Worm (Caenorhabditis elegans): ENCODE results near the gene nlp-58.

Gene nlp-58

DNA sequence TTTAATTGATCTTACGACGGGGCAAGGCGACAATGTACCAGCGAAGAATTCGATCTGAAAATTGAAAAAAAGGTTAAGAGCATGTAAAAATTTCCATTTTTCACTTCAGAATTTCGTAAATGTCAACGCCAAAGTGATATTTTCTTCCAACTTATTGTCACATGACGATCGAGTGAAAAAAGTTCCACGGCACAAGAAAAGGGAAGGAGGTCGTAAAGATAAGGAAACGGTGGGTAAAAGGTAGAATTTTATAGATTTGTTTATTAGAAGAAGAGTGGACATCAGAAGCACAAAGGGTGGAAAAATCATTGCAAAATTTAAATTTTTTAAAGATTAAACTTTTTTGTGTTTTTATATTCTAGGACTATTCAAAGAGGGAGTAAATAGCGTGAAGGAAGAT is 20.8 kb downstream of the nlp-58 start:
- TF ChIP-seq madf-8 (GFP tag; conservative IDR thresholded peaks at IDR 0.05) (no peak), let-607 (tag; optimal IDR thresholded peaks at IDR 0.05) (peak; percentile 43 to 49), nhr-80 (tag; optimal IDR thresholded peaks at IDR 0.05) (peak; percentile 60), xnd-1 (tag; optimal IDR thresholded peaks at IDR 0.05) (no peak), Y53G8AR.9 (GFP tag; conservative IDR thresholded peaks at IDR 0.05) (0 out of 2 replicates have a peak, but pooled peaks have one; percentile 44)

DNA sequence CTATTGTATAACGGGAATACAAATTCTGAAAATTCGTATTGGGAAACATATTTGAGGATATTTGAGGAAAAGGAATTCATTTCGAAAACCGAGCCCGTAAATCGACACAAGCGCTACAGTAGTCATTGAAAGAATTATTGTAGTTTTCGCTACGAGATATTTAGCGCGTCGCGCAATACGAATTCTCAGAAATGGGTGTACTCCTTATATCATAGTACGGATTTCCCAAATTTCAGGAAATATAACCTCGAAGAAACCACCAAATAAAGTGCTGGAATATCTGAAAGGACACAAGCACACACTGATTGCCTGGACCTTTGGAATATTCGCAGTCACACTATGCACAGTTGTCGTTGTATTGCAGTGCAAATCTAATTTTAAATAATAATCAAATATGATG is 21.4 kb downstream of the nlp-58 start:
- TF ChIP-seq let-526 (GFP tag; IDR thresholded peaks at IDR 0.05) = no peak
- peak; percentile 56 for TF ChIP-seq lsl-1 (GFP tag; optimal IDR thresholded peaks at IDR 0.05)
- no peak for TF ChIP-seq pbrm-1 (GFP tag; IDR thresholded peaks at IDR 0.05)
- no peak for TF ChIP-seq bed-2 (GFP tag; IDR thresholded peaks at IDR 0.05)
- TF ChIP-seq B0019.2 (GFP tag; conservative IDR thresholded peaks at IDR 0.05) = no peak
- TF ChIP-seq ceh-100 (GFP tag; IDR thresholded peaks at IDR 0.05) = no peak
- no peak for TF ChIP-seq K12H6.12 (tag; optimal IDR thresholded peaks at IDR 0.05)
- TF ChIP-seq F57A8.1 (GFP tag; optimal IDR thresholded peaks at IDR 0.05) = no peak
- 0 out of 2 replicates have a peak, but pooled peaks have one; percentile 53 for TF ChIP-seq nfyb-1 (GFP tag; IDR thresholded peaks at IDR 0.05)
- TF ChIP-seq F49E8.2 (tag; optimal IDR thresholded peaks at IDR 0.05; ENCODE audit: insufficient read depth) = no peak
- TF ChIP-seq hrde-1 (tag; optimal IDR thresholded peaks at IDR 0.05; ENCODE audit: borderline replicate concordance) = peak; percentile 35
- no peak for TF ChIP-seq tbx-9 (tag; optimal IDR thresholded peaks at IDR 0.05; ENCODE audit: borderline replicate concordance)

DNA sequence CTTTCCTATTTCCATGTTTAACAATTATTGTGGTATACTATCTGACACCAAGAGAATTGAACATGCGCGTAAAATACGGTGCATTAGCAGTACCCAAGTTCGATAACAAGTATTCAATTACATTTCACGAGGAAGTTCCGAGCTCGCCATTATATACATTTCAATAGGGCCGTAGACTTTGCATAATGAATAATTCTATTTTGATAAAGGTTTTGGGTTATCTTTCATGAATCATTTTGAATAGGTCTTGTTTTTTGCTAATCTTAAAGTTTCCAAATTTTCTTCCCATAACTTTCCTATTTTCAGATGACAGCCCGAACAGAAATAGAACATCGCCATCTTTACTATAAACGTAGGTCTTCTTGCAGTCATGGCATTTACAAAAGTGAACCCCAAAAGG is 22.5 kb downstream of the nlp-58 start, which contains the start of gene C50H2.13:
Gene C50H2.13 (plus strand): TSS at position 301 of the 400 bp plus-strand sequence.
- TF ChIP-seq egl-18 (GFP tag; IDR thresholded peaks at IDR 0.05) (no peak), nhr-120 (GFP tag; IDR thresholded peaks at IDR 0.05) (no peak), nhr-80 (tag; optimal IDR thresholded peaks at IDR 0.05) (no peak), F55B11.4 (tag; optimal IDR thresholded peaks at IDR 0.05; ENCODE audit: borderline replicate concordance, insufficient read depth) (no peak), ccch-3 (GFP tag; optimal IDR thresholded peaks at IDR 0.05) (no peak), lin-35 (GFP tag; optimal IDR thresholded peaks at IDR 0.05) (no peak), tbx-9 (tag; optimal IDR thresholded peaks at IDR 0.05; ENCODE audit: borderline replicate concordance) (no peak), nfyb-1 (GFP tag; IDR thresholded peaks at IDR 0.05) (no peak), lin-54 (GFP tag; optimal IDR thresholded peaks at IDR 0.05) (no peak), nhr-179 (tag; optimal IDR thresholded peaks at IDR 0.05) (no peak), ekl-4 (GFP tag; IDR thresholded peaks at IDR 0.05) (no peak), ztf-25 (GFP tag; IDR thresholded peaks at IDR 0.05) (no peak), dpl-1 (GFP tag; optimal IDR thresholded peaks at IDR 0.05) (no peak), snpc-4 (GFP tag; optimal IDR thresholded peaks at IDR 0.05) (no peak), snpc-4 (tag; optimal IDR thresholded peaks at IDR 0.05) (no peak), attf-3 (GFP tag; conservative IDR thresholded peaks at IDR 0.05) (no peak), hlh-12 (tag; optimal IDR thresholded peaks at IDR 0.05) (no peak)

DNA sequence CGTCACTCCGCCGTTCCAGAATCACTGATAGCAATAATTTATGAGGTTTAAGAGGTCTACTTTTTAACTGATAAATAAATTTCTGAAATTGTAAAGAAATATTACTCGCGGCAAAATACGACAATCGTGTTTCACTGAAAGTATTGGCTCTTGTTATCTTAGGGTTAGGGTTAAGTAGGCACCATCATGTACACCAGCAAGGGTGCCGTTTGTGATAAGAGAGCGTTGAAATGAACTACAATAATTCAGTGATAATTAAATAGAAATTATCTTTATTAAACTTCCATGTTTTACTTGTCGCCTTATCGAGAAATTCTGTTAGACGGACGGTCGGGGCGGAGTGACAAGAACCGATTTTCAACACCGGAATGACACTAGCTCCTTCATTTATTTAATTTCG is 23.1 kb downstream of the nlp-58 start:
- no peak for TF ChIP-seq ceh-58 (GFP tag; IDR thresholded peaks at IDR 0.05)
- no peak for TF ChIP-seq Y53G8AR.9 (GFP tag; conservative IDR thresholded peaks at IDR 0.05)
- no peak for TF ChIP-seq nfyb-1 (GFP tag; IDR thresholded peaks at IDR 0.05)
- no peak for TF ChIP-seq B0035.1 (tag; optimal IDR thresholded peaks at IDR 0.05)
- TF ChIP-seq let-607 (tag; optimal IDR thresholded peaks at IDR 0.05) = peak in 1 of 2 experiments; percentile 6
- TF ChIP-seq bed-2 (GFP tag; IDR thresholded peaks at IDR 0.05) = no peak
- no peak for TF ChIP-seq lsy-27 (tag; optimal IDR thresholded peaks at IDR 0.05; ENCODE audit: borderline replicate concordance, insufficient read depth)
- no peak for TF ChIP-seq him-1 (tag; optimal IDR thresholded peaks at IDR 0.05)
- TF ChIP-seq B0336.3 (GFP tag; IDR thresholded peaks at IDR 0.05) = no peak
- TF ChIP-seq pha-4 (tag; optimal IDR thresholded peaks at IDR 0.05) = no peak
- no peak for TF ChIP-seq nhr-27 (tag; optimal IDR thresholded peaks at IDR 0.05)
- TF ChIP-seq zfh-2 (GFP tag; conservative IDR thresholded peaks at IDR 0.05) = no peak
- TF ChIP-seq nhr-80 (tag; optimal IDR thresholded peaks at IDR 0.05) = peak; percentile 87
- no peak for TF ChIP-seq Y53F4B.3 (GFP tag; IDR thresholded peaks at IDR 0.05)
- TF ChIP-seq bed-1 (GFP tag; IDR thresholded peaks at IDR 0.05) = no peak
- TF ChIP-seq repo-1 (tag; optimal IDR thresholded peaks at IDR 0.05) = no peak
